Fruit fly (Drosophila melanogaster) whole organism, embryonic: Measurements from ENCODE around the gene CG31827.
A peak's percentile ranks its signal among the peaks of the same experiment; 100 is the strongest.

Experiments
- CG11456 ChIP-seq: fragments of 200-800 bp; sonication (Bioruptor generic); IDR thresholded peaks from 3 replicates; pipeline ENCODE4 v1.3.6; 2022; ENCODE audit warnings: missing biosample characterization, missing genetic modification characterization
- CG11696 ChIP-seq: fragments of 200-800 bp; sonication (Bioruptor generic); IDR thresholded peaks from 2 replicates; pipeline ENCODE4 v1.3.6; 2022; ENCODE audit warnings: missing biosample characterization, missing genetic modification characterization
- CG12299 ChIP-seq: fragments of 200-800 bp; sonication (Bioruptor generic); optimal IDR thresholded peaks from 2 replicates; lab custom pipeline; 2018; ENCODE audit warnings: missing biosample characterization, mild to moderate bottlenecking, missing genetic modification characterization
- CG13296 ChIP-seq: fragments of 200-800 bp; sonication (Bioruptor generic); optimal IDR thresholded peaks from 3 replicates; lab custom pipeline; 2018; ENCODE audit warnings: missing biosample characterization, mild to moderate bottlenecking, missing genetic modification characterization
- CG13424 ChIP-seq: fragments of 200-800 bp; sonication (Bioruptor generic); optimal IDR thresholded peaks from 2 replicates; lab custom pipeline; 2019; ENCODE audit warnings: missing biosample characterization, mild to moderate bottlenecking, missing genetic modification characterization, moderate library complexity
- CG14965 ChIP-seq: fragments of 200-800 bp; sonication (Bioruptor generic); optimal IDR thresholded peaks from 2 replicates; lab custom pipeline; 2016; ENCODE audit warnings: missing biosample characterization, missing genetic modification characterization, borderline replicate concordance
- CG15073 ChIP-seq: fragments of 200-800 bp; sonication (Bioruptor generic); optimal IDR thresholded peaks from 2 replicates; lab custom pipeline; 2016; ENCODE audit warnings: missing biosample characterization, missing genetic modification characterization
- CG17385 ChIP-seq: fragments of 200-800 bp; sonication (Bioruptor generic); optimal IDR thresholded peaks from 3 replicates; lab custom pipeline; 2018; ENCODE audit warnings: missing biosample characterization, mild to moderate bottlenecking, missing genetic modification characterization
- CG30431 ChIP-seq: fragments of 200-800 bp; sonication (Bioruptor generic); optimal IDR thresholded peaks from 2 replicates; lab custom pipeline; 2017; ENCODE audit warnings: missing biosample characterization, missing genetic modification characterization
- CG34224 ChIP-seq: fragments of 200-800 bp; sonication (Bioruptor generic); IDR thresholded peaks from 3 replicates; pipeline ENCODE4 v1.3.6; 2022; ENCODE audit warnings: missing biosample characterization, missing genetic modification characterization; ENCODE audit not compliant: partially characterized antibody
- CG5953 ChIP-seq: fragments of 200-800 bp; sonication (Bioruptor generic); IDR thresholded peaks from 2 replicates; pipeline ENCODE4 v1.3.6; 2022; ENCODE audit warnings: missing biosample characterization, missing genetic modification characterization
- CG6254 ChIP-seq: fragments of 200-800 bp; sonication (Bioruptor generic); optimal IDR thresholded peaks from 3 replicates; lab custom pipeline; 2017; ENCODE audit warnings: mild to moderate bottlenecking, missing biosample characterization, missing genetic modification reagents, missing genetic modification characterization
- CG8089 ChIP-seq: fragments of 200-800 bp; sonication (Bioruptor generic); optimal IDR thresholded peaks from 3 replicates; lab custom pipeline; 2016; ENCODE audit warnings: missing biosample characterization, missing genetic modification characterization
- CG8924 ChIP-seq: fragments of 200-800 bp; optimal IDR thresholded peaks from 3 replicates; lab custom pipeline; 2019; ENCODE audit warnings: missing biosample characterization, mild to moderate bottlenecking, missing genetic modification characterization, moderate library complexity
- CG9609 ChIP-seq: fragments of 200-800 bp; sonication (Bioruptor generic); optimal IDR thresholded peaks from 3 replicates; lab custom pipeline; 2016; ENCODE audit warnings: missing biosample characterization, missing genetic modification characterization
- CHES-1-like ChIP-seq: fragments of 200-800 bp; sonication (Bioruptor generic); optimal IDR thresholded peaks from 2 replicates; lab custom pipeline; 2016; ENCODE audit warnings: missing biosample characterization, missing genetic modification characterization
- Elba2 ChIP-seq: fragments of 200-800 bp; sonication (Bioruptor generic); optimal IDR thresholded peaks from 3 replicates; lab custom pipeline; 2016; ENCODE audit warnings: missing biosample characterization, missing genetic modification characterization
- Ets65A ChIP-seq: fragments of 200-800 bp; sonication (Bioruptor generic); peaks from one replicate; lab custom pipeline; 2016; ENCODE audit warnings: missing biosample characterization, missing genetic modification characterization
- Fer3 ChIP-seq: fragments of 200-800 bp; sonication (Bioruptor generic); optimal IDR thresholded peaks from 2 replicates; lab custom pipeline; 2018; ENCODE audit warnings: missing biosample characterization, mild to moderate bottlenecking, missing genetic modification characterization, moderate library complexity
- HmgZ ChIP-seq: fragments of 200-800 bp; sonication (Bioruptor generic); optimal IDR thresholded peaks from 2 replicates; lab custom pipeline; 2018; ENCODE audit warnings: missing biosample characterization, mild to moderate bottlenecking, missing genetic modification characterization
- Max ChIP-seq: fragments of 200-800 bp; sonication (Bioruptor generic); optimal IDR thresholded peaks from 2 replicates; lab custom pipeline; 2016; ENCODE audit warnings: missing biosample characterization, mild to moderate bottlenecking, missing genetic modification characterization
- NFAT ChIP-seq: fragments of 200-800 bp; sonication (Bioruptor generic); IDR thresholded peaks from 2 replicates; pipeline ENCODE4 v1.3.6; 2022; ENCODE audit warnings: missing biosample characterization, missing genetic modification characterization
- Optix ChIP-seq: fragments of 200-800 bp; sonication (Bioruptor generic); IDR thresholded peaks from 3 replicates; pipeline ENCODE4 v1.3.6; 2022; ENCODE audit warnings: missing biosample characterization, missing genetic modification characterization
- Sry-δ ChIP-seq: fragments of 200-800 bp; sonication (Bioruptor generic); optimal IDR thresholded peaks from 2 replicates; lab custom pipeline; 2016; ENCODE audit warnings: missing biosample characterization, missing genetic modification characterization
- TFAM ChIP-seq: fragments of 200-800 bp; sonication (Bioruptor generic); optimal IDR thresholded peaks from 2 replicates; lab custom pipeline; 2017; ENCODE audit warnings: missing biosample characterization, missing genetic modification characterization, inconsistent platforms
- Xrp1 ChIP-seq: fragments of 200-800 bp; sonication (Bioruptor generic); IDR thresholded peaks from 2 replicates; pipeline ENCODE4 v1.3.6; 2022; ENCODE audit warnings: missing biosample characterization, missing genetic modification characterization
- ara ChIP-seq: fragments of 200-800 bp; sonication (Bioruptor generic); IDR thresholded peaks from 2 replicates; pipeline ENCODE4 v1.3.6; 2022; ENCODE audit warnings: missing biosample characterization, missing genetic modification characterization
- cato ChIP-seq: fragments of 200-800 bp; sonication (Bioruptor generic); optimal IDR thresholded peaks from 2 replicates; lab custom pipeline; 2016; ENCODE audit warnings: missing biosample characterization, missing genetic modification characterization, borderline replicate concordance
- danr ChIP-seq: fragments of 200-800 bp; sonication (Bioruptor generic); IDR thresholded peaks from 2 replicates; pipeline ENCODE4 v1.3.6; 2022; ENCODE audit warnings: missing biosample characterization, missing genetic modification characterization
- dpn ChIP-seq, 2 experiments: fragments of 200-800 bp; sonication (Bioruptor generic); optimal IDR thresholded peaks; 3 replicates each; lab custom pipeline; 2016; ENCODE audit warnings: missing biosample characterization in 2 of 2, missing genetic modification characterization in 2 of 2
- gcm2 ChIP-seq: fragments of 200-800 bp; sonication (Bioruptor generic); optimal IDR thresholded peaks from 2 replicates; lab custom pipeline; 2016; ENCODE audit warnings: missing biosample characterization, missing genetic modification characterization
- hb ChIP-seq: fragments of 200-800 bp; sonication (Bioruptor generic); IDR thresholded peaks from 3 replicates; pipeline ENCODE4 v1.3.6; 2022; ENCODE audit warnings: missing biosample characterization, missing genetic modification characterization; ENCODE audit not compliant: partially characterized antibody
- hkb ChIP-seq, 2 experiments: fragments of 200-800 bp in 1 of 2; fragments of >200 bp in 1 of 2; sonication (Bioruptor generic) in 1 of 2; IDR thresholded peaks in 1 of 2; optimal IDR thresholded peaks in 1 of 2; 2 replicates each; pipeline versions ENCODE4 v1.3.6 to Lab custom; 2017 to 2022; ENCODE audit warnings: missing biosample characterization in 1 of 2, missing genetic modification characterization in 1 of 2
- hth ChIP-seq: fragments of >200 bp; optimal IDR thresholded peaks from 2 replicates; lab custom pipeline; 2017; ENCODE audit warnings: inconsistent platforms
- kah ChIP-seq: fragments of 200-800 bp; sonication (Bioruptor generic); optimal IDR thresholded peaks from 2 replicates; lab custom pipeline; 2018; ENCODE audit warnings: missing biosample characterization, mild to moderate bottlenecking, missing genetic modification characterization
- kni ChIP-seq: fragments of 200-800 bp; sonication (Bioruptor generic); optimal IDR thresholded peaks from 3 replicates; lab custom pipeline; 2017; ENCODE audit warnings: mild to moderate bottlenecking, missing biosample characterization, missing genetic modification reagents, missing genetic modification characterization
- p53 ChIP-seq: fragments of 200-800 bp; sonication (Bioruptor generic); optimal IDR thresholded peaks from 2 replicates; lab custom pipeline; 2016; ENCODE audit warnings: missing biosample characterization, missing genetic modification characterization
- psq ChIP-seq: fragments of 200-800 bp; sonication (Bioruptor generic); optimal IDR thresholded peaks from 2 replicates; lab custom pipeline; 2017; ENCODE audit warnings: missing biosample characterization, missing genetic modification characterization
- pum ChIP-seq: fragments of 200-800 bp; sonication (Bioruptor generic); optimal IDR thresholded peaks from 2 replicates; lab custom pipeline; 2016; ENCODE audit warnings: missing biosample characterization, missing genetic modification characterization
- sisA ChIP-seq: fragments of 200-800 bp; sonication (Bioruptor generic); IDR thresholded peaks from 2 replicates; pipeline ENCODE4 v1.3.6; 2022; ENCODE audit warnings: missing biosample characterization, missing genetic modification characterization
- sna ChIP-seq: fragments of 200-800 bp; sonication (Bioruptor generic); IDR thresholded peaks from 2 replicates; pipeline ENCODE4 v1.3.6; 2022; ENCODE audit warnings: missing biosample characterization, missing genetic modification characterization; ENCODE audit not compliant: partially characterized antibody
- stwl ChIP-seq: fragments of 200-800 bp; sonication (Bioruptor generic); optimal IDR thresholded peaks from 3 replicates; lab custom pipeline; 2018; ENCODE audit warnings: missing biosample characterization, mild to moderate bottlenecking, missing genetic modification characterization, moderate library complexity
- ttk ChIP-seq: fragments of 200-800 bp; sonication (Bioruptor generic); IDR thresholded peaks from 2 replicates; pipeline ENCODE4 v2.1.2; 2022; ENCODE audit warnings: missing biosample characterization, missing genetic modification characterization
- tup ChIP-seq: fragments of 200-800 bp; sonication (Bioruptor generic); optimal IDR thresholded peaks from 2 replicates; lab custom pipeline; 2016; ENCODE audit warnings: missing biosample characterization, mild to moderate bottlenecking, missing genetic modification characterization, moderate library complexity
- twi ChIP-seq: fragments of 200-800 bp; optimal IDR thresholded peaks from 2 replicates; lab custom pipeline; 2019; ENCODE audit warnings: missing biosample characterization, mild to moderate bottlenecking, missing genetic modification characterization, moderate library complexity
- unpg ChIP-seq: fragments of 200-800 bp; sonication (Bioruptor generic); optimal IDR thresholded peaks from 3 replicates; lab custom pipeline; 2018; ENCODE audit warnings: missing biosample characterization, mild to moderate bottlenecking, missing genetic modification characterization, moderate library complexity
- vnd ChIP-seq: fragments of 200-800 bp; sonication (Bioruptor generic); IDR thresholded peaks from 3 replicates; pipeline ENCODE4 v1.3.6; 2022; ENCODE audit warnings: missing biosample characterization, missing genetic modification characterization; ENCODE audit not compliant: partially characterized antibody
- vvl ChIP-seq: fragments of 200-800 bp; sonication (Bioruptor generic); IDR thresholded peaks from 2 replicates; pipeline ENCODE4 v1.3.6; 2022; ENCODE audit warnings: missing biosample characterization, missing genetic modification characterization
- zf30C ChIP-seq: fragments of 200-800 bp; sonication (Bioruptor generic); optimal IDR thresholded peaks from 3 replicates; lab custom pipeline; 2018; ENCODE audit warnings: missing biosample characterization, mild to moderate bottlenecking, missing genetic modification characterization

CG31827 gene

DNA sequence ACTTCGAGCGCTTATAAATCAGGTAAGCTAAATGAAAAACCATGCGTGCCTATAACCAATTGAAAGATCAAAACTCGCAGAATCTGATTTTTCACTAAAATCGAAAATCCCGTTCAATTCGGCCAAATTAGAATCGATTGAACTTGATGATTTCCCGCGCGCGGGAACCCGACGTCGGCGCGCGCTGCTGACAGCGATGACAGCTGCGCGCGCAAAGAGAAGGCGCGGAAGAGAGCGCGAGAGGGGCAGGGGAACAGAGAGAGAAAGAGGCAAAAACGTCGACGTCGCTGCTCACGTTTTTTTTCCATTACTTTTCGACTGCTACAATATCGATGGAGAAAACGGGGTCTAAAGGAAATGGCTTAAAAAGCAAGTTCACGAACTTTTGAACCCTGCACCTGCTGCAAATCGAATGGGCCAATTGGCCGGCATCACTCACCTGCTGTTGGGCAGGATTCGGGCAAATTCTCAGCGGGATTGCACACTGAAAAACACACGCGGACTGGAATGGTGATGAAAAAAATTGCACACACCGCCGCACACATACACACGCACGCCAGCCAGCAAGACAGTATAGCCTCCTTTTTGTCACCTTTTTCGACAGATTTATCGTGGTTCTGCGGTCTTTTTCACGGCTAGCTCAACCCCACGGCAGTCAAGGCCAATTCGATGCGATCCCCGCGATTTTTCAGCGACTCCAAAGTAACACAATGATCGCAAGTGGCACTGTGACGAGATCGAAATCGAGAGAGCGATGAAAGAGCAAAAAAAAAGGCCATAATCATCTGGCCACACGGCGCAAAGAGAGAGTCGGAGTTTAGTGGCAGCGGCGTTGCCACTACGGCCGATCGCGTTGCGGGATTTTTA lies 42.7 kb downstream of the CG31827 start, which contains the start of gene CycE (continued):
- TF ChIP-seq kni (GFP tag; lab: Kevin White, UChicago), result peak; percentile 12
- no peak for TF ChIP-seq TFAM
- TF ChIP-seq pum, result no peak
- no peak for TF ChIP-seq p53 (GFP tag; lab: Kevin White, UChicago)
- no peak for TF ChIP-seq hb (GFP tag; lab: Robert Waterston, UW)
- TF ChIP-seq vnd (GFP tag; lab: Robert Waterston, UW), result no peak
- peak; percentile 63 for TF ChIP-seq kah
- no peak for TF ChIP-seq psq (GFP tag; lab: Kevin White, UChicago)
- TF ChIP-seq HmgZ (tag; lab: Kevin White, UChicago), result peak; percentile 2
- no peak for TF ChIP-seq ttk (GFP tag; lab: Robert Waterston, UW)
- TF ChIP-seq CG8089 (GFP tag; lab: Kevin White, UChicago), result no peak
- TF ChIP-seq CHES-1-like, result no peak
- TF ChIP-seq vvl, result no peak
- no peak for TF ChIP-seq CG8924 (tag; lab: Kevin White, UChicago)
- TF ChIP-seq CG11456 (GFP tag; lab: Robert Waterston, UW), result no peak
- TF ChIP-seq dpn (GFP tag; optimal IDR thresholded peaks at IDR 0.05; lab: Kevin White, UChicago), result no peak
- no peak for TF ChIP-seq gcm2 (GFP tag; lab: Kevin White, UChicago)
- TF ChIP-seq CG15073 (GFP tag; lab: Kevin White, UChicago), result no peak
- no peak for TF ChIP-seq ara (GFP tag; lab: Robert Waterston, UW)
- no peak for TF ChIP-seq unpg
- no peak for TF ChIP-seq CG30431 (GFP tag; lab: Kevin White, UChicago)
- TF ChIP-seq NFAT (GFP tag; lab: Robert Waterston, UW), result no peak
- TF ChIP-seq sisA (GFP tag; lab: Robert Waterston, UW), result no peak
- no peak for TF ChIP-seq hth (lab: Kevin White, UChicago)
- no peak for TF ChIP-seq hkb (optimal IDR thresholded peaks at IDR 0.05; lab: Kevin White, UChicago)
- no peak for TF ChIP-seq hkb (GFP tag; IDR thresholded peaks at IDR 0.05; lab: Robert Waterston, UW)
- no peak for TF ChIP-seq Xrp1 (GFP tag; lab: Robert Waterston, UW)
- TF ChIP-seq CG17385 (GFP tag; lab: Kevin White, UChicago), result no peak
- TF ChIP-seq Optix (GFP tag; lab: Robert Waterston, UW), result no peak
- no peak for TF ChIP-seq CG13424 (tag; lab: Kevin White, UChicago)
- TF ChIP-seq Fer3, result no peak
- TF ChIP-seq CG6254, result no peak
- no peak for TF ChIP-seq CG13296 (GFP tag; lab: Kevin White, UChicago)
- no peak for TF ChIP-seq CG12299
- TF ChIP-seq CG14965 (GFP tag; lab: Kevin White, UChicago), result no peak
- no peak for TF ChIP-seq twi
- no peak for TF ChIP-seq Max (GFP tag; lab: Kevin White, UChicago)
- no peak for TF ChIP-seq cato (GFP tag; lab: Kevin White, UChicago)
- no peak for TF ChIP-seq danr (GFP tag; lab: Robert Waterston, UW)
- TF ChIP-seq tup (GFP tag; lab: Kevin White, UChicago), result no peak
- TF ChIP-seq Sry-δ (GFP tag; lab: Kevin White, UChicago), result peak; percentile 9
- TF ChIP-seq CG5953, result no peak
- TF ChIP-seq CG9609 (GFP tag; lab: Kevin White, UChicago), result no peak
- TF ChIP-seq Elba2 (GFP tag; lab: Kevin White, UChicago), result peak; percentile 30
- TF ChIP-seq Ets65A, result no peak
- TF ChIP-seq CG11696 (GFP tag; lab: Robert Waterston, UW), result no peak
- 0 out of 3 replicates have a peak, but pooled peaks have one; percentile 7 for TF ChIP-seq CG34224 (GFP tag; lab: Robert Waterston, UW)
- TF ChIP-seq zf30C, result no peak
- peak; percentile 4 for TF ChIP-seq stwl
- TF ChIP-seq sna, result no peak
